Worm (Caenorhabditis elegans): ENCODE data around the gene F28C6.5.

F28C6.5 gene

DNA sequence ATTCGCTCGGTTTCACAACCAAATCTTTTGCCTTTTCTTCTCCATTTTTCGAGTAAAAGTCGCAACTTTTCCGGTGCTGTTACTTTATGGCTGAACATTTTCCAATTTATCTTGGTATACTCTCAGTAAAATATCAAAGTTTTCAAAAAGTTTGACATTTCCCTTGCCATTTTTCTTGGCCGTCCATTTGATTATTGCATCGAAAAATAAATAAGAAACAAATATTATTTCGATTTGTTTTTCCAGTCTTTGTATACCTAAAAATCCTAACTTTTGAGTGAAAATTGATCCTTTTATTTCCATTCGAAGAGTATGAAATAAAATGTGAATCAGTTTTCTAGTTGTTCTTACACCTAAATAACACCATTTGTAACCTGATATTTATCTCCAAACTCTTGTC is 47.1 kb downstream of the F28C6.5 start:
- TF ChIP-seq ceh-28 (tag; optimal IDR thresholded peaks at IDR 0.05), result no peak
- TF ChIP-seq unc-39 (tag; optimal IDR thresholded peaks at IDR 0.05), result no peak
- TF ChIP-seq egl-27 (tag; optimal IDR thresholded peaks at IDR 0.05), result no peak
- no peak for TF ChIP-seq pqm-1 (tag; optimal IDR thresholded peaks at IDR 0.05)
- no peak for TF ChIP-seq skn-1 (tag; optimal IDR thresholded peaks at IDR 0.05)
- no peak for TF ChIP-seq ZK546.5 (tag; optimal IDR thresholded peaks at IDR 0.05)
- no peak for TF ChIP-seq eor-1 (tag; optimal IDR thresholded peaks at IDR 0.05)
- no peak for TF ChIP-seq elt-1 (tag; optimal IDR thresholded peaks at IDR 0.05)
- TF ChIP-seq nhr-28 (tag; optimal IDR thresholded peaks at IDR 0.05), result no peak
- TF ChIP-seq nhr-237 (tag; optimal IDR thresholded peaks at IDR 0.05), result no peak

DNA sequence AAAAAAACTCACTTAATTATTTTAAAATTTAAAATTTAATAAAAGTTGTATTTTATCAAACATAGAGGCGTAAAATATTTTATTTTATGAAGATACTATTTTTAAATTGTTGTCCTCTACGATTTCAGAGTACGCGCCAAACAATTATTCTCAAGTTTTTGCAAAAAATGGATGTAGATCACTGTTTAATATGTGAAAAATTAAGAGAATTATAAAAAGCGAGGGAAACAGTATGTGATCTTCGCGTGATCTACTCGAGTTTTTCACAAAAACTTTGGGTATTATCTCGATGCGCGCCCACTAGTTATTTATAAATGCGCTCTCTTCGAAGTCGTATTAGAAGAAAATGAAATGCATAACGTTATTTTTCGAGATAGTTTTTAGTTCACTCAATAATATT is 49.5 kb downstream of the F28C6.5 start:
- no peak for TF ChIP-seq ceh-16 (tag; optimal IDR thresholded peaks at IDR 0.05)
- TF ChIP-seq nhr-25 (tag; optimal IDR thresholded peaks at IDR 0.05), result no peak
- TF ChIP-seq aly-2 (tag; optimal IDR thresholded peaks at IDR 0.05), result no peak

Data from whole organism, L3 larva.